Comparison of ENCODE assay signal across 2 fruit fly cellular contexts in the genomic region with DNA sequence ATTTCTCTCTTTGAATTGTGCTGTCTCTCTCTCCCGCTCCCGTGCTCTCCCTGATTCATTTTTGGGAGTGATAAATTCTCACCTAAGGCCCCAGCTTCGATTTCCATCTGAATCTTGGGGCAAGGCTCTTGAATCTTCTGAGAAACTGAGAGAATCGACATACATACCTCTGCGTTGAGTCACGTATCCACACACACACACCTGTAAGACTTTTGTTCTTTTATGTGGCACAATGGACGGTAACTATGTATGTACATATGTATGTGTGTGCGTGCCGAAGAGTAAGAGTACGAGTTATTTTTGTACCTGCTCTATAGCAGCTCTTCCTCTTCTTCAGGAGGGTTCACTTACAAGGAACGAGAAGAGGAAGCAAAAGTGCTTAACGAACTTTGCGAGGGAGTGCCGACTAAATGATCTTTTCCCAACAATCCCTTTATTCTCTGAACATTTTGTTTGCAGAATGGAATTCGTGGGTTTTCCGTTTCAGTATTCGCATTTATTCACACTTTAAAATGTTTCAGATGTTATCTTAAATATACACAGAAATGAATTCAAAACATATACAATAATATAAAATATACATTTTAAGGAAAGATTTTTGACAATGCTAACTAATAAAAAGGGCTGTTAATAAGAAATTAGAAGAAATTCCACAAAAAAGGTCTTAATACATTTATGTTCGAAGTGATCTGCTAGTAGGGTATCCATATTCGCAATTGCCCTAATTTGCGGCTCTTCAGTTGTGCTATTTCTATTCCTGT.
TF ChIP-seq lines count a peak whose summit lies in the region.

No protein-coding gene starts in this region.

TF ChIP-seq in whole organism, embryonic, 481 proteins besides CTCF, POLR2A, EP300 and RAD21 (continued from another document):
- TF ChIP-seq D19A (tag; optimal IDR thresholded peaks at IDR 0.05; lab: Kevin White, UChicago) (peak; percentile 72), lola (GFP tag; optimal IDR thresholded peaks at IDR 0.05; lab: Kevin White, UChicago) (peak in 1 of 3 experiments; percentile 24), z (GFP tag; IDR thresholded peaks at IDR 0.05; lab: Robert Waterston, UW) (0 out of 3 replicates have a peak, but pooled peaks have one; percentile 58), sug (tag; optimal IDR thresholded peaks at IDR 0.05; lab: Kevin White, UChicago) (no peak), emc (GFP tag; optimal IDR thresholded peaks at IDR 0.05; lab: Kevin White, UChicago) (no peak), kni (GFP tag; optimal IDR thresholded peaks at IDR 0.05; lab: Kevin White, UChicago) (peak; percentile 40), en (GFP tag; optimal IDR thresholded peaks at IDR 0.05; lab: Kevin White, UChicago) (no peak), cg (GFP tag; optimal IDR thresholded peaks at IDR 0.05; lab: Kevin White, UChicago) (peak; percentile 74), CG2129 (GFP tag; IDR thresholded peaks at IDR 0.05; lab: Robert Waterston, UW; ENCODE audit: partially characterized antibody) (no peak), D (optimal IDR thresholded peaks at IDR 0.05; lab: Kevin White, UChicago) (peak; percentile 78), D (GFP tag; optimal IDR thresholded peaks at IDR 0.05; lab: Kevin White, UChicago) (no peak)

TF ChIP-seq in whole organism, prepupa, 60 proteins besides CTCF, POLR2A, EP300 and RAD21 (continued from another document):
- TF ChIP-seq CG3919 (GFP tag; optimal IDR thresholded peaks at IDR 0.05; lab: Kevin White, UChicago) (peak; percentile 39), CG11294 (GFP tag; IDR thresholded peaks at IDR 0.05; lab: Robert Waterston, UW) (no peak), CG10631 (GFP tag; optimal IDR thresholded peaks at IDR 0.05; lab: Kevin White, UChicago) (peak; percentile 78), Sox14 (GFP tag; optimal IDR thresholded peaks at IDR 0.05; lab: Kevin White, UChicago) (peak; percentile 7), CG7368 (GFP tag; optimal IDR thresholded peaks at IDR 0.05; lab: Kevin White, UChicago) (no peak), CG6854 (GFP tag; optimal IDR thresholded peaks at IDR 0.05; lab: Kevin White, UChicago) (no peak), acj6 (GFP tag; optimal IDR thresholded peaks at IDR 0.05; lab: Kevin White, UChicago) (peak; percentile 67), CG8319 (GFP tag; optimal IDR thresholded peaks at IDR 0.05; lab: Kevin White, UChicago) (no peak), fkh (GFP tag; optimal IDR thresholded peaks at IDR 0.05; lab: Kevin White, UChicago) (no peak), lz (GFP tag; optimal IDR thresholded peaks at IDR 0.05; lab: Kevin White, UChicago) (peak; percentile 16), Blimp-1 (GFP tag; optimal IDR thresholded peaks at IDR 0.05; lab: Kevin White, UChicago) (no peak), CG3032 (tag; optimal IDR thresholded peaks at IDR 0.05; lab: Kevin White, UChicago) (peak; percentile 77), dsx (GFP tag; optimal IDR thresholded peaks at IDR 0.05; lab: Kevin White, UChicago; ENCODE audit: poor library complexity, severe bottlenecking) (peak; percentile 52), achi (GFP tag; optimal IDR thresholded peaks at IDR 0.05; lab: Kevin White, UChicago) (peak; percentile 67), Met (GFP tag; optimal IDR thresholded peaks at IDR 0.05; lab: Kevin White, UChicago) (peak; percentile 36), Hr4 (GFP tag; optimal IDR thresholded peaks at IDR 0.05; lab: Kevin White, UChicago) (no peak), fd59A (GFP tag; optimal IDR thresholded peaks at IDR 0.05; lab: Kevin White, UChicago) (peak; percentile 74), Sox102F (GFP tag; optimal IDR thresholded peaks at IDR 0.05; lab: Kevin White, UChicago) (no peak), CG31627 (GFP tag; optimal IDR thresholded peaks at IDR 0.05; lab: Kevin White, UChicago) (no peak), svp (GFP tag; lab: Kevin White, UChicago) (no peak), CG32006 (GFP tag; optimal IDR thresholded peaks at IDR 0.05; lab: Kevin White, UChicago) (peak; percentile 68), CG11902 (GFP tag; optimal IDR thresholded peaks at IDR 0.05; lab: Kevin White, UChicago) (no peak), CG6276 (GFP tag; optimal IDR thresholded peaks at IDR 0.05; lab: Kevin White, UChicago) (peak; percentile 8), CG6163 (GFP tag; IDR thresholded peaks at IDR 0.05; lab: Robert Waterston, UW) (no peak), Lpt (GFP tag; optimal IDR thresholded peaks at IDR 0.05; lab: Kevin White, UChicago) (peak; percentile 4), CG1621 (tag; optimal IDR thresholded peaks at IDR 0.05; lab: Kevin White, UChicago) (peak; percentile 7), Eip75B (GFP tag; optimal IDR thresholded peaks at IDR 0.05; lab: Kevin White, UChicago) (no peak), Sox15 (GFP tag; optimal IDR thresholded peaks at IDR 0.05; lab: Kevin White, UChicago) (no peak), CG8119 (GFP tag; IDR thresholded peaks at IDR 0.05; lab: Robert Waterston, UW) (no peak; the same call in 2 of the 3 replicates), CG9139 (GFP tag; optimal IDR thresholded peaks at IDR 0.05; lab: Kevin White, UChicago) (peak; percentile 9), CG10669 (GFP tag; optimal IDR thresholded peaks at IDR 0.05; lab: Kevin White, UChicago) (peak; percentile 76), pdm3 (GFP tag; optimal IDR thresholded peaks at IDR 0.05; lab: Kevin White, UChicago) (peak; percentile 62), Hr39 (GFP tag; optimal IDR thresholded peaks at IDR 0.05; lab: Kevin White, UChicago) (no peak), Smox (GFP tag; optimal IDR thresholded peaks at IDR 0.05; lab: Kevin White, UChicago) (peak; percentile 3), CG16779 (tag; optimal IDR thresholded peaks at IDR 0.05; lab: Kevin White, UChicago) (peak; percentile 12), OdsH (GFP tag; optimal IDR thresholded peaks at IDR 0.05; lab: Kevin White, UChicago) (peak; percentile 64), Ets21C (GFP tag; optimal IDR thresholded peaks at IDR 0.05; lab: Kevin White, UChicago) (no peak), Eip78C (GFP tag; lab: Kevin White, UChicago) (peak; percentile 88), CG15336 (GFP tag; IDR thresholded peaks at IDR 0.05; lab: Robert Waterston, UW) (no peak)
